Worm (Caenorhabditis elegans) whole organism, mixed stage, embryonic: ENCODE measurements around the gene nhr-280.

ENCODE experiments used
- M03D4.4 ChIP-seq: sonication (generic microtip); optimal IDR thresholded peaks from 2 replicates; lab custom pipeline; 2017; ENCODE audit warnings: mild to moderate bottlenecking, missing genetic modification characterization, missing compliant biosample characterization
- bed-3 ChIP-seq: fragments of 200-800 bp; sonication (Bioruptor generic); optimal IDR thresholded peaks from 3 replicates; lab custom pipeline; 2018; ENCODE audit warnings: mild to moderate bottlenecking, missing genetic modification characterization, moderate library complexity, missing compliant biosample characterization
- blmp-1 ChIP-seq: fragments of 150-350 bp; optimal IDR thresholded peaks from 2 replicates; lab custom pipeline; 2014; ENCODE audit warnings: missing biosample characterization, missing genetic modification characterization
- ceh-39 ChIP-seq: fragments of 150-350 bp; optimal IDR thresholded peaks from 2 replicates; lab custom pipeline; 2014; ENCODE audit warnings: missing biosample characterization, missing genetic modification characterization
- ceh-43 ChIP-seq: fragments of 200-800 bp; sonication (Bioruptor generic); optimal IDR thresholded peaks from 2 replicates; lab custom pipeline; 2018; ENCODE audit warnings: mild to moderate bottlenecking, missing genetic modification characterization, moderate library complexity, missing compliant biosample characterization
- ceh-83 ChIP-seq: fragments of 200-800 bp; sonication (Bioruptor generic); optimal IDR thresholded peaks from 2 replicates; lab custom pipeline; 2018; ENCODE audit warnings: mild to moderate bottlenecking, missing genetic modification characterization, missing compliant biosample characterization
- ces-1 ChIP-seq: fragments of 150-350 bp; optimal IDR thresholded peaks from 2 replicates; lab custom pipeline; 2014; ENCODE audit warnings: missing biosample characterization, missing genetic modification reagents, missing genetic modification characterization
- cnd-1 ChIP-seq: fragments of 200-800 bp; sonication (Bioruptor generic); optimal IDR thresholded peaks from 2 replicates; lab custom pipeline; 2018; ENCODE audit warnings: mild to moderate bottlenecking, missing genetic modification characterization, missing compliant biosample characterization
- drap-1 ChIP-seq: fragments of 200-800 bp; sonication (Bioruptor generic); optimal IDR thresholded peaks from 3 replicates; lab custom pipeline; 2018; ENCODE audit warnings: mild to moderate bottlenecking, missing genetic modification characterization, missing compliant biosample characterization
- elt-1 ChIP-seq: sonication (generic microtip); optimal IDR thresholded peaks from 2 replicates; lab custom pipeline; 2017; ENCODE audit warnings: missing genetic modification characterization, mild to moderate bottlenecking, missing compliant biosample characterization, antibody characterized with exemption, moderate library complexity, borderline replicate concordance; ENCODE audit not compliant: insufficient read depth
- elt-3 ChIP-seq: fragments of 150-350 bp; optimal IDR thresholded peaks from 2 replicates; lab custom pipeline; 2014; ENCODE audit warnings: missing biosample characterization, missing genetic modification characterization
- flh-1 ChIP-seq: fragments of 200-800 bp; sonication (Bioruptor generic); optimal IDR thresholded peaks from 2 replicates; lab custom pipeline; 2018; ENCODE audit warnings: mild to moderate bottlenecking, missing genetic modification characterization, moderate library complexity, missing compliant biosample characterization
- ham-2 ChIP-seq: fragments of 200-800 bp; sonication (Bioruptor generic); optimal IDR thresholded peaks from 2 replicates; lab custom pipeline; 2018; ENCODE audit warnings: mild to moderate bottlenecking, missing genetic modification characterization, missing compliant biosample characterization
- hlh-1 ChIP-seq: fragments of 150-350 bp; optimal IDR thresholded peaks from 2 replicates; lab custom pipeline; 2014; ENCODE audit warnings: missing biosample characterization, missing genetic modification reagents, missing genetic modification characterization
- lin-13 ChIP-seq: fragments of 150-350 bp; optimal IDR thresholded peaks from 2 replicates; lab custom pipeline; 2014; ENCODE audit warnings: missing biosample characterization, missing genetic modification characterization
- lin-32 ChIP-seq: fragments of 200-800 bp; sonication (Bioruptor generic); optimal IDR thresholded peaks from 2 replicates; lab custom pipeline; 2018; ENCODE audit warnings: mild to moderate bottlenecking, missing genetic modification characterization, missing compliant biosample characterization
- lsy-2 ChIP-seq: fragments of 150-350 bp; optimal IDR thresholded peaks from 2 replicates; lab custom pipeline; 2014; ENCODE audit warnings: missing biosample characterization, missing genetic modification characterization
- mab-5 ChIP-seq: fragments of 150-350 bp; optimal IDR thresholded peaks from 2 replicates; lab custom pipeline; 2014; ENCODE audit warnings: missing biosample characterization, missing genetic modification characterization
- mep-1 ChIP-seq: fragments of 150-350 bp; optimal IDR thresholded peaks from 2 replicates; lab custom pipeline; 2017; ENCODE audit warnings: missing biosample characterization, missing genetic modification reagents, missing genetic modification characterization, inconsistent platforms
- mls-2 ChIP-seq: sonication (generic microtip); optimal IDR thresholded peaks from 2 replicates; lab custom pipeline; 2016; ENCODE audit warnings: mild to moderate bottlenecking, missing genetic modification characterization, moderate library complexity, missing compliant biosample characterization
- nhr-12 ChIP-seq: fragments of 150-350 bp; optimal IDR thresholded peaks from 2 replicates; lab custom pipeline; 2014; ENCODE audit warnings: missing biosample characterization, missing genetic modification characterization
- nhr-2 ChIP-seq: fragments of 150-350 bp; optimal IDR thresholded peaks from 2 replicates; lab custom pipeline; 2014; ENCODE audit warnings: missing biosample characterization, missing genetic modification characterization
- nhr-237 ChIP-seq: fragments of 150-350 bp; optimal IDR thresholded peaks from 2 replicates; lab custom pipeline; 2014; ENCODE audit warnings: missing biosample characterization, missing genetic modification characterization
- nhr-28 ChIP-seq: fragments of 150-350 bp; optimal IDR thresholded peaks from 2 replicates; lab custom pipeline; 2014; ENCODE audit warnings: missing biosample characterization, missing genetic modification characterization
- nhr-76 ChIP-seq: sonication (generic microtip); optimal IDR thresholded peaks from 2 replicates; lab custom pipeline; 2017; ENCODE audit warnings: missing biosample characterization, missing genetic modification characterization
- pha-4 ChIP-seq: fragments of 150-350 bp; optimal IDR thresholded peaks from 2 replicates; lab custom pipeline; 2018; ENCODE audit warnings: missing biosample characterization, missing genetic modification reagents, missing genetic modification characterization
- sem-2 ChIP-seq: fragments of 200-800 bp; sonication (Bioruptor generic); optimal IDR thresholded peaks from 2 replicates; lab custom pipeline; 2018; ENCODE audit warnings: mild to moderate bottlenecking, missing genetic modification characterization, missing compliant biosample characterization
- snpc-4 ChIP-seq: fragments of 150-350 bp; optimal IDR thresholded peaks from 2 replicates; lab custom pipeline; 2014; ENCODE audit warnings: missing biosample characterization, missing genetic modification characterization
- sptf-1 ChIP-seq: sonication (generic microtip); optimal IDR thresholded peaks from 2 replicates; lab custom pipeline; 2017; ENCODE audit warnings: mild to moderate bottlenecking, missing genetic modification characterization, moderate library complexity, missing compliant biosample characterization
- tbx-8 ChIP-seq: fragments of 200-800 bp; sonication (Bioruptor generic); optimal IDR thresholded peaks from 2 replicates; lab custom pipeline; 2018; ENCODE audit warnings: mild to moderate bottlenecking, missing genetic modification characterization, moderate library complexity, missing compliant biosample characterization
- unc-120 ChIP-seq: sonication (generic microtip); optimal IDR thresholded peaks from 2 replicates; lab custom pipeline; 2017; ENCODE audit warnings: missing genetic modification characterization, missing compliant biosample characterization; ENCODE audit not compliant: poor library complexity, severe bottlenecking
- unc-39 ChIP-seq: fragments of 150-350 bp; optimal IDR thresholded peaks from 2 replicates; lab custom pipeline; 2014; ENCODE audit warnings: missing biosample characterization, missing genetic modification characterization
- unc-62 ChIP-seq: fragments of 150-350 bp; optimal IDR thresholded peaks from 2 replicates; lab custom pipeline; 2014; ENCODE audit warnings: missing biosample characterization, missing genetic modification reagents, missing genetic modification characterization
- zip-8 ChIP-seq: fragments of 150-350 bp; optimal IDR thresholded peaks from 2 replicates; lab custom pipeline; 2014; ENCODE audit warnings: missing biosample characterization, missing genetic modification characterization
- ztf-11 ChIP-seq: fragments of 150-350 bp; optimal IDR thresholded peaks from 2 replicates; lab custom pipeline; 2014; ENCODE audit warnings: missing biosample characterization, missing genetic modification characterization

Gene nhr-280

ce11 chrIII:134194-134593, 3.6 kb upstream of the nhr-280 start, which contains the start of gene pals-25:
Gene pals-25 (plus strand): TSS chrIII:134494.
- TF ChIP-seq elt-1 (tag; lab: Kevin White, UChicago): no peak
- TF ChIP-seq M03D4.4 (tag; lab: Kevin White, UChicago): no peak
- TF ChIP-seq mab-5 (tag; lab: Kevin White, UChicago): no peak
- TF ChIP-seq ceh-43 (GFP tag; lab: Kevin White, UChicago): no peak
- TF ChIP-seq nhr-12 (tag; lab: Kevin White, UChicago): no peak
- TF ChIP-seq hlh-1 (tag; lab: Kevin White, UChicago): no peak
- no peak for TF ChIP-seq unc-39
- TF ChIP-seq mls-2: no peak
- TF ChIP-seq snpc-4 (tag; lab: Kevin White, UChicago): no peak
- TF ChIP-seq cnd-1 (tag; lab: Kevin White, UChicago): no peak
- no peak for TF ChIP-seq zip-8 (tag; lab: Kevin White, UChicago)
- TF ChIP-seq ceh-39 (tag; lab: Kevin White, UChicago): no peak
- TF ChIP-seq bed-3 (GFP tag; lab: Kevin White, UChicago): no peak
- TF ChIP-seq unc-120 (tag; lab: Kevin White, UChicago): no peak
- no peak for TF ChIP-seq unc-62

ce11 chrIII:132118-132517, 1.6 kb upstream of the nhr-280 start, which contains the start of gene pals-22:
Gene pals-22 (plus strand): TSS chrIII:132418.
- no peak for TF ChIP-seq cnd-1 (tag; lab: Kevin White, UChicago)
- no peak for TF ChIP-seq M03D4.4 (tag; lab: Kevin White, UChicago)
- no peak for TF ChIP-seq snpc-4 (tag; lab: Kevin White, UChicago)
- TF ChIP-seq nhr-2 (tag; lab: Kevin White, UChicago): no peak
- no peak for TF ChIP-seq mab-5 (tag; lab: Kevin White, UChicago)
- TF ChIP-seq zip-8 (tag; lab: Kevin White, UChicago): no peak
- TF ChIP-seq ham-2 (GFP tag; lab: Kevin White, UChicago): no peak
- TF ChIP-seq nhr-76: no peak
- no peak for TF ChIP-seq unc-39
- TF ChIP-seq elt-3 (tag; lab: Kevin White, UChicago): no peak
- no peak for TF ChIP-seq drap-1 (GFP tag; lab: Kevin White, UChicago)
- TF ChIP-seq ceh-83 (GFP tag; lab: Kevin White, UChicago): no peak
- no peak for TF ChIP-seq mep-1 (tag; lab: Kevin White, UChicago)
- TF ChIP-seq sem-2: no peak
- TF ChIP-seq flh-1 (GFP tag; lab: Kevin White, UChicago): no peak
- no peak for TF ChIP-seq ztf-11 (tag; lab: Kevin White, UChicago)
- no peak for TF ChIP-seq ceh-43 (GFP tag; lab: Kevin White, UChicago)

- TF ChIP-seq tbx-8 (GFP tag; lab: Kevin White, UChicago) (no peak), ceh-43 (GFP tag; lab: Kevin White, UChicago) (no peak), unc-62 (no peak), unc-39 (no peak), cnd-1 (tag; lab: Kevin White, UChicago) (no peak), ztf-11 (tag; lab: Kevin White, UChicago) (no peak), snpc-4 (tag; lab: Kevin White, UChicago) (no peak), ceh-39 (tag; lab: Kevin White, UChicago) (no peak), elt-1 (tag; lab: Kevin White, UChicago) (no peak), bed-3 (GFP tag; lab: Kevin White, UChicago) (no peak), nhr-28 (tag; lab: Kevin White, UChicago) (no peak), hlh-1 (tag; lab: Kevin White, UChicago) (no peak), lin-32 (GFP tag; lab: Kevin White, UChicago) (no peak), flh-1 (GFP tag; lab: Kevin White, UChicago) (no peak), nhr-12 (tag; lab: Kevin White, UChicago) (no peak), lin-13 (tag; lab: Kevin White, UChicago) (no peak), ham-2 (GFP tag; lab: Kevin White, UChicago) (no peak), nhr-237 (peak; percentile 11), blmp-1 (tag; lab: Kevin White, UChicago) (no peak), mab-5 (tag; lab: Kevin White, UChicago) (peak; percentile 39), lsy-2 (tag; lab: Kevin White, UChicago) (peak; percentile 34), elt-3 (tag; lab: Kevin White, UChicago) (no peak), pha-4 (tag; lab: Kevin White, UChicago) (peak; percentile 52), unc-120 (tag; lab: Kevin White, UChicago) (peak; percentile 3), zip-8 (tag; lab: Kevin White, UChicago) (no peak), ceh-83 (GFP tag; lab: Kevin White, UChicago) (no peak), sptf-1 (no peak), mep-1 (tag; lab: Kevin White, UChicago) (peak; percentile 45), ces-1 (peak; percentile 96), M03D4.4 (tag; lab: Kevin White, UChicago) (no peak), nhr-76 (no peak), mls-2 (no peak), nhr-2 (tag; lab: Kevin White, UChicago) (no peak), sem-2 (no peak), drap-1 (GFP tag; lab: Kevin White, UChicago) (no peak)
These were observed 1.1 kb upstream of the nhr-280 start for ce11 chrIII:131627-132026.
